Worm (Caenorhabditis elegans) whole organism, L2 larva: ENCODE measurements around the gene cnc-11.

Source experiments
- C34F6.9 ChIP-seq: fragments of 150-350 bp; optimal IDR thresholded peaks from 2 replicates; lab custom pipeline; 2014; ENCODE audit warnings: missing biosample characterization, missing genetic modification characterization
- R02D3.7 ChIP-seq: fragments of 150-350 bp; optimal IDR thresholded peaks from 2 replicates; lab custom pipeline; 2014; ENCODE audit warnings: missing biosample characterization, missing genetic modification characterization
- Y55F3AM.14 ChIP-seq: fragments of 200-800 bp; sonication (Bioruptor generic); optimal IDR thresholded peaks from 2 replicates; lab custom pipeline; 2018; ENCODE audit warnings: mild to moderate bottlenecking, missing genetic modification characterization, missing compliant biosample characterization
- alr-1 ChIP-seq: fragments of 150-350 bp; optimal IDR thresholded peaks from 2 replicates; lab custom pipeline; 2014; ENCODE audit warnings: missing biosample characterization, missing genetic modification characterization
- aly-2 ChIP-seq: fragments of 150-350 bp; optimal IDR thresholded peaks from 2 replicates; lab custom pipeline; 2014; ENCODE audit warnings: missing biosample characterization, missing genetic modification characterization
- ama-1 ChIP-seq: fragments of 150-350 bp; optimal IDR thresholded peaks from 2 replicates; lab custom pipeline; 2018; ENCODE audit warnings: inconsistent platforms
- blmp-1 ChIP-seq: sonication (generic microtip); optimal IDR thresholded peaks from 2 replicates; lab custom pipeline; 2017; ENCODE audit warnings: missing genetic modification characterization, mild to moderate bottlenecking, missing compliant biosample characterization, antibody characterized with exemption, moderate library complexity; ENCODE audit not compliant: insufficient read depth
- ceh-16 ChIP-seq: fragments of 150-350 bp; optimal IDR thresholded peaks from 2 replicates; lab custom pipeline; 2014; ENCODE audit warnings: missing biosample characterization, missing genetic modification characterization
- crh-2 ChIP-seq: sonication (generic microtip); optimal IDR thresholded peaks from 2 replicates; lab custom pipeline; 2017; ENCODE audit warnings: missing biosample characterization, missing genetic modification characterization
- egl-27 ChIP-seq: sonication (generic microtip); optimal IDR thresholded peaks from 3 replicates; lab custom pipeline; 2017; ENCODE audit warnings: missing biosample characterization, missing genetic modification reagents, missing genetic modification characterization
- elt-1 ChIP-seq: fragments of 150-350 bp; optimal IDR thresholded peaks from 2 replicates; lab custom pipeline; 2014; ENCODE audit warnings: missing biosample characterization, missing genetic modification characterization
- elt-3 ChIP-seq: sonication (generic microtip); optimal IDR thresholded peaks from 2 replicates; lab custom pipeline; 2017; ENCODE audit warnings: missing biosample characterization, missing genetic modification characterization
- fos-1 ChIP-seq: fragments of 150-350 bp; optimal IDR thresholded peaks from 2 replicates; lab custom pipeline; 2014; ENCODE audit warnings: missing biosample characterization, missing genetic modification characterization
- lin-39 ChIP-seq: fragments of 150-350 bp; optimal IDR thresholded peaks from 2 replicates; lab custom pipeline; 2014; ENCODE audit warnings: missing biosample characterization, missing genetic modification reagents, missing genetic modification characterization
- lsy-2 ChIP-seq, 2 experiments: fragments of 150-350 bp in 1 of 2; sonication (generic microtip) in 1 of 2; optimal IDR thresholded peaks; 2 replicates each; lab custom pipeline; 2014 to 2017; ENCODE audit warnings: missing biosample characterization in 2 of 2, missing genetic modification characterization in 2 of 2
- mab-5 ChIP-seq: fragments of 150-350 bp; optimal IDR thresholded peaks from 2 replicates; lab custom pipeline; 2014; ENCODE audit warnings: missing biosample characterization, missing genetic modification characterization
- mbf-1 ChIP-seq: sonication (generic microtip); optimal IDR thresholded peaks from 2 replicates; lab custom pipeline; 2017; ENCODE audit warnings: missing biosample characterization, missing genetic modification characterization
- mdl-1 ChIP-seq, 2 experiments: fragments of 150-350 bp in 1 of 2; sonication (generic microtip) in 1 of 2; optimal IDR thresholded peaks; 2 replicates each; lab custom pipeline; 2017; ENCODE audit warnings: missing biosample characterization in 2 of 2, missing genetic modification characterization in 2 of 2
- nhr-10 ChIP-seq: sonication (generic microtip); optimal IDR thresholded peaks from 2 replicates; lab custom pipeline; 2017; ENCODE audit warnings: missing biosample characterization, missing genetic modification characterization
- nhr-21 ChIP-seq: fragments of 150-350 bp; optimal IDR thresholded peaks from 2 replicates; lab custom pipeline; 2014; ENCODE audit warnings: missing biosample characterization, missing genetic modification characterization
- nhr-23 ChIP-seq: fragments of 150-350 bp; optimal IDR thresholded peaks from 2 replicates; lab custom pipeline; 2014; ENCODE audit warnings: missing biosample characterization, missing genetic modification reagents, missing genetic modification characterization
- nhr-237 ChIP-seq: fragments of 150-350 bp; optimal IDR thresholded peaks from 2 replicates; lab custom pipeline; 2014; ENCODE audit warnings: missing biosample characterization, missing genetic modification characterization
- nhr-25 ChIP-seq: fragments of 150-350 bp; sonication (generic microtip); optimal IDR thresholded peaks from 3 replicates; lab custom pipeline; 2014; ENCODE audit warnings: missing biosample characterization, missing genetic modification characterization
- sem-4 ChIP-seq: fragments of 150-350 bp; optimal IDR thresholded peaks from 2 replicates; lab custom pipeline; 2014; ENCODE audit warnings: missing biosample characterization, missing genetic modification reagents, missing genetic modification characterization
- skn-1 ChIP-seq: sonication (generic microtip); optimal IDR thresholded peaks from 2 replicates; lab custom pipeline; 2017; ENCODE audit warnings: missing biosample characterization, missing genetic modification characterization
- sma-3 ChIP-seq: sonication (generic microtip); optimal IDR thresholded peaks from 2 replicates; lab custom pipeline; 2016; ENCODE audit warnings: missing genetic modification reagents, missing genetic modification characterization, missing compliant biosample characterization
- sma-9 ChIP-seq, 2 experiments: fragments of 150-350 bp in 1 of 2; sonication (generic microtip) in 1 of 2; optimal IDR thresholded peaks; 2 replicates each; lab custom pipeline; 2014 to 2016; ENCODE audit warnings: missing genetic modification characterization in 2 of 2, mild to moderate bottlenecking in 1 of 2, missing biosample characterization in 1 of 2, missing compliant biosample characterization in 1 of 2, missing genetic modification reagents in 1 of 2, moderate library complexity in 1 of 2
- snpc-4 ChIP-seq: fragments of 150-350 bp; optimal IDR thresholded peaks from 2 replicates; lab custom pipeline; 2014; ENCODE audit warnings: missing biosample characterization, missing genetic modification characterization
- unc-39 ChIP-seq: fragments of 150-350 bp; optimal IDR thresholded peaks from 2 replicates; lab custom pipeline; 2014; ENCODE audit warnings: missing biosample characterization, missing genetic modification characterization
- unc-62 ChIP-seq: fragments of 150-350 bp; optimal IDR thresholded peaks from 2 replicates; lab custom pipeline; 2014; ENCODE audit warnings: missing biosample characterization, missing genetic modification reagents, missing genetic modification characterization
- ztf-1 ChIP-seq: fragments of 200-800 bp; sonication (Bioruptor generic); conservative IDR thresholded peaks from 2 replicates; pipeline ENCODE4 v1.3.6; 2022; ENCODE audit warnings: missing genetic modification characterization, missing compliant biosample characterization
- ztf-11 ChIP-seq: sonication (generic microtip); optimal IDR thresholded peaks from 2 replicates; lab custom pipeline; 2017; ENCODE audit warnings: missing biosample characterization, missing genetic modification characterization

cnc-11 gene

ce11 chrV:1445081-1445480 is 2.9 kb downstream of the cnc-11 start, which contains the start of gene cnc-5:
Gene cnc-5, plus strand, starts transcription at chrV:1445381.
- TF ChIP-seq nhr-23 (tag; lab: Kevin White, UChicago) (no peak), mbf-1 (tag; lab: Kevin White, UChicago) (no peak), elt-1 (tag; lab: Kevin White, UChicago) (no peak), unc-62 (GFP tag; lab: Kevin White, UChicago) (no peak)

ce11 chrV:1447079-1447478 is 4.9 kb downstream of the cnc-11 start, which contains the start of gene cnc-4:
Gene cnc-4, plus strand, starts transcription at chrV:1447195.
- TF ChIP-seq aly-2 (tag; lab: Kevin White, UChicago) (no peak), snpc-4 (no peak), R02D3.7 (tag; lab: Kevin White, UChicago) (no peak), sma-3 (GFP tag; lab: Kevin White, UChicago) (peak; percentile 56), sma-9 (GFP tag; optimal IDR thresholded peaks at IDR 0.05; lab: Kevin White, UChicago) (no peak), sma-9 (tag; optimal IDR thresholded peaks at IDR 0.05; lab: Kevin White, UChicago) (no peak), ztf-1 (no peak), blmp-1 (tag; lab: Kevin White, UChicago) (no peak), ama-1 (lab: Kevin White, UChicago) (peak; percentile 79), egl-27 (tag; lab: Kevin White, UChicago) (no peak), fos-1 (tag; lab: Kevin White, UChicago) (no peak), elt-1 (tag; lab: Kevin White, UChicago) (no peak), mab-5 (tag; lab: Kevin White, UChicago) (no peak), unc-62 (GFP tag; lab: Kevin White, UChicago) (no peak), ztf-11 (no peak), nhr-237 (tag; lab: Kevin White, UChicago) (no peak)

- TF ChIP-seq C34F6.9 (tag; lab: Kevin White, UChicago) (no peak), ama-1 (lab: Kevin White, UChicago) (peak; percentile 50), sma-3 (GFP tag; lab: Kevin White, UChicago) (peak; percentile 68), crh-2 (tag; lab: Kevin White, UChicago) (no peak), nhr-25 (tag; lab: Kevin White, UChicago) (no peak), nhr-10 (tag; lab: Kevin White, UChicago) (no peak), nhr-21 (tag; lab: Kevin White, UChicago) (peak; percentile 34), skn-1 (tag; lab: Kevin White, UChicago) (no peak)
- TF ChIP-seq, all 48 proteins: peak for 3
Measured at ce11 chrV:1447724-1448123, 5.6 kb downstream of the cnc-11 start, which contains the start of gene cnc-3. Gene cnc-3, plus strand, starts transcription at chrV:1448004.

DNA sequence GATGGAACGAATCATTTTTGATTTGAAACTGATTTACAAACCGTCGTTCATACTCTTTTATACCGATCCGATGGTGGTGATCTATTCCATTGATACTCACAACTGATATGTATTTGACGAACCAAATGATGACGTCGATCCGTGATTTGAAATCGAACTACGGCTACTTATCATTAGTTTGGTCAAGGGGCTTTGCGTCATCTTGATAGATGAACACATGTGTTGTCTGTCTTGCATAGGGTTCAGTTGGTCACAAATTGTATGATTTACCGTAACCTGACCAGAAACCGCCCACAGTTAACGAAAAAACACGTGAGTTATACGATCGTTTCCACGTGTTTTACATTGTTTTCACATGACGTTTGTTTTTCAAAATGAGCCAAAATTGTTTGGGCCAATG is 8.0 kb downstream of the cnc-11 start, which contains the start of gene cnc-2:
cnc-2 (minus strand) TSS at position 24 of the 400 bp plus-strand sequence.
- TF ChIP-seq nhr-21 (tag; lab: Kevin White, UChicago) (peak; percentile 9), elt-3 (tag; lab: Kevin White, UChicago) (no peak), nhr-25 (tag; lab: Kevin White, UChicago) (no peak), nhr-10 (tag; lab: Kevin White, UChicago) (no peak), sem-4 (tag; lab: Kevin White, UChicago) (no peak), mab-5 (tag; lab: Kevin White, UChicago) (no peak), skn-1 (tag; lab: Kevin White, UChicago) (no peak), sma-3 (GFP tag; lab: Kevin White, UChicago) (peak; percentile 52), lin-39 (tag; lab: Kevin White, UChicago) (no peak), mdl-1 (tag; optimal IDR thresholded peaks at IDR 0.05; lab: Kevin White, UChicago) (no peak), unc-39 (no peak)

ce11 chrV:1451334-1451733 is 9.2 kb downstream of the cnc-11 start, which contains the start of gene srj-23:
Gene srj-23, plus strand, starts transcription at chrV:1451634.
- no peak for TF ChIP-seq lsy-2 (tag; optimal IDR thresholded peaks at IDR 0.05; lab: Kevin White, UChicago)
- TF ChIP-seq Y55F3AM.14, result no peak
- TF ChIP-seq fos-1 (tag; lab: Kevin White, UChicago), result no peak
- no peak for TF ChIP-seq ceh-16
- no peak for TF ChIP-seq alr-1
- no peak for TF ChIP-seq lin-39 (tag; lab: Kevin White, UChicago)
